ENCODE assay signal across 2 worm cellular contexts in the genomic region with DNA sequence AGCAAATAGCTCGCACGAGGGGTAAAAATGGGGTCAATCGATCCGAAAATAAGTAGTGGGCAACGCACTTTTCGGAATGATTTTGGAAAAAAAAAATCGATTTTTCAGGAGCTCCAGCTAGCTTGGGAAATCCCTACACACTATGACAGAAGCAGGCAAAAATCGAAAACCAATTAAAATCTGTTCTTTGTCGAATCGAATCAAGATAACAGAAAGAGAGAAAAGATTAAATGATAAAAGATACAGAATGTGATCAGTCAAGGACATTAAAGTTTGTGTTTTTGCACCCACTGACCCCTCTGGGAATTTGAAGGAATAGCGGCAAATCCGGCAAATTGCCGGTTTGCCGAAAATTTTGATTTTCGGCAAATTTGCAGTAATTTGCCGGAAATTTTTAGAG.
TF ChIP-seq lines count a peak whose summit lies in the region.

No protein-coding gene starts in this region.

TF ChIP-seq in whole organism, L1 larva, 84 proteins besides CTCF, POLR2A, EP300 and RAD21:
- TF ChIP-seq hpl-2 (GFP tag; optimal IDR thresholded peaks at IDR 0.05; lab: Kevin White, UChicago) (no peak), blmp-1 (tag; optimal IDR thresholded peaks at IDR 0.05; lab: Kevin White, UChicago) (peak; percentile 78), elt-3 (tag; optimal IDR thresholded peaks at IDR 0.05; lab: Kevin White, UChicago) (peak in 1 of 6 experiments; percentile 35), xbp-1 (tag; optimal IDR thresholded peaks at IDR 0.05; lab: Kevin White, UChicago) (no peak), efl-1 (optimal IDR thresholded peaks at IDR 0.05; lab: Kevin White, UChicago) (no peak), efl-1 (GFP tag; optimal IDR thresholded peaks at IDR 0.05 in 1 of 2; lab: Kevin White, UChicago) (peak in 1 of 2 experiments; percentile 70), unc-98 (GFP tag; IDR thresholded peaks at IDR 0.05; lab: Robert Waterston, UW) (no peak), pqm-1 (tag; optimal IDR thresholded peaks at IDR 0.05; lab: Kevin White, UChicago) (no peak)

TF ChIP-seq in whole organism, L4 larva, 104 proteins besides CTCF, POLR2A, EP300 and RAD21:
- no peak for TF ChIP-seq unc-39 (tag; optimal IDR thresholded peaks at IDR 0.05; lab: Kevin White, UChicago)
- peak; percentile 22 for TF ChIP-seq nhr-28 (tag; optimal IDR thresholded peaks at IDR 0.05; lab: Kevin White, UChicago)
TF ChIP-seq in whole organism, L4 larva: peak in this region for 1.
